Fruit fly (Drosophila melanogaster) whole organism, wandering third instar larva: ENCODE data around the gene DCP2.

Source experiments
- N ChIP-seq: fragments of >200 bp; optimal IDR thresholded peaks from 2 replicates; lab custom pipeline; 2018; ENCODE audit warnings: missing biosample characterization, missing external identifiers, missing genetic modification characterization
- Vsx2 ChIP-seq: fragments of 200-300, 225-300 bp; sonication (Bioruptor generic); optimal IDR thresholded peaks from 2 replicates; lab custom pipeline; 2018; ENCODE audit warnings: missing biosample characterization, missing genetic modification characterization; ENCODE audit not compliant: partially characterized antibody

- TF ChIP-seq N (GFP tag; lab: Kevin White, UChicago) = no peak
- TF ChIP-seq Vsx2 = no peak
Observed at dm6 chr3L:15824537-15824936, 1.7 kb downstream of the DCP2 start.
